Worm (Caenorhabditis elegans) whole organism, L1 larva: ENCODE data around the gene nhr-280.

Source experiments
- Y116A8C.19 ChIP-seq: sonication (generic microtip); optimal IDR thresholded peaks from 2 replicates; lab custom pipeline; 2016; ENCODE audit warnings: missing compliant biosample characterization, missing genetic modification characterization, borderline replicate concordance
- aha-1 ChIP-seq: fragments of 150-350 bp; optimal IDR thresholded peaks from 2 replicates; lab custom pipeline; 2014; ENCODE audit warnings: missing biosample characterization, missing genetic modification characterization
- ceh-8 ChIP-seq: fragments of 200-800 bp; sonication (Bioruptor generic); optimal IDR thresholded peaks from 2 replicates; lab custom pipeline; 2018; ENCODE audit warnings: mild to moderate bottlenecking, missing genetic modification characterization, moderate library complexity, missing compliant biosample characterization
- ceh-82 ChIP-seq, 3 experiments: fragments of 150-350 bp in 1 of 3; sonication (generic microtip) in 2 of 3; optimal IDR thresholded peaks; 2 replicates each; lab custom pipeline; 2014 to 2017; ENCODE audit warnings: missing biosample characterization in 3 of 3, missing genetic modification characterization in 3 of 3
- ceh-88 ChIP-seq: fragments of 200-800 bp; sonication (Bioruptor generic); IDR thresholded peaks from 2 replicates; pipeline ENCODE4 v1.3.6; 2022; ENCODE audit warnings: missing genetic modification characterization, missing compliant biosample characterization
- ceh-90 ChIP-seq: sonication (generic microtip); optimal IDR thresholded peaks from 2 replicates; lab custom pipeline; 2016; ENCODE audit warnings: missing genetic modification characterization, missing compliant biosample characterization
- dpl-1 ChIP-seq, 3 experiments: fragments of 150-350 bp in 2 of 3; sonication (generic microtip) in 1 of 3; optimal IDR thresholded peaks; 2 replicates each; lab custom pipeline; 2014 to 2017; ENCODE audit warnings: missing biosample characterization in 3 of 3, missing genetic modification characterization in 3 of 3, missing genetic modification reagents in 3 of 3
- dsc-1 ChIP-seq: sonication (generic microtip); optimal IDR thresholded peaks from 2 replicates; lab custom pipeline; 2016; ENCODE audit warnings: mild to moderate bottlenecking, missing genetic modification characterization, missing compliant biosample characterization
- efl-1 ChIP-seq, 4 experiments: fragments of 150-350 bp; optimal IDR thresholded peaks in 3 of 4; peaks in 1 of 4; 1 replicate in 1 of 4; 2 replicates in 3 of 4; lab custom pipeline; 2014; ENCODE audit warnings: missing biosample characterization in 2 of 4, missing genetic modification characterization in 2 of 4, missing genetic modification reagents in 2 of 4
- efl-3 ChIP-seq: fragments of 200-800 bp; sonication (Bioruptor generic); optimal IDR thresholded peaks from 2 replicates; lab custom pipeline; 2018; ENCODE audit warnings: mild to moderate bottlenecking, missing genetic modification characterization, missing compliant biosample characterization
- egl-13 ChIP-seq: sonication (generic microtip); optimal IDR thresholded peaks from 2 replicates; lab custom pipeline; 2016; ENCODE audit warnings: missing genotype, missing genetic modification reagents, missing genetic modification characterization, missing compliant biosample characterization
- elt-2 ChIP-seq: sonication (generic microtip); optimal IDR thresholded peaks from 2 replicates; lab custom pipeline; 2016; ENCODE audit warnings: missing genetic modification characterization, mild to moderate bottlenecking, inconsistent platforms, missing compliant biosample characterization, missing genetic modification reagents
- ets-5 ChIP-seq: fragments of 200-800 bp; sonication (Bioruptor generic); IDR thresholded peaks from 2 replicates; pipeline ENCODE4 v1.3.6; 2022; ENCODE audit warnings: missing genetic modification characterization, missing compliant biosample characterization
- fkh-8 ChIP-seq: sonication (generic microtip); optimal IDR thresholded peaks from 2 replicates; lab custom pipeline; 2016; ENCODE audit warnings: mild to moderate bottlenecking, missing genetic modification characterization, missing compliant biosample characterization
- fos-1 ChIP-seq: fragments of 150-350 bp; optimal IDR thresholded peaks from 2 replicates; lab custom pipeline; 2014; ENCODE audit warnings: missing biosample characterization, missing genetic modification characterization
- hpl-2 ChIP-seq: fragments of 150-350 bp; optimal IDR thresholded peaks from 2 replicates; lab custom pipeline; 2014; ENCODE audit warnings: missing biosample characterization, missing genetic modification reagents, missing genetic modification characterization
- isw-1 ChIP-seq: fragments of 200-800 bp; sonication (Bioruptor generic); IDR thresholded peaks from 2 replicates; pipeline ENCODE4 v1.3.6; 2022; ENCODE audit warnings: missing genetic modification characterization, missing compliant biosample characterization
- lin-15B ChIP-seq: fragments of 150-350 bp; sonication (generic microtip); optimal IDR thresholded peaks from 3 replicates; lab custom pipeline; 2014; ENCODE audit warnings: missing biosample characterization, missing genetic modification characterization
- lir-3 ChIP-seq: sonication (generic microtip); optimal IDR thresholded peaks from 2 replicates; lab custom pipeline; 2016; ENCODE audit warnings: mild to moderate bottlenecking, missing genetic modification characterization, moderate library complexity, missing compliant biosample characterization; ENCODE audit not compliant: poor library complexity
- nhr-19 ChIP-seq: fragments of 200-800 bp; sonication (Bioruptor generic); conservative IDR thresholded peaks from 2 replicates; pipeline ENCODE4 v1.3.6; 2022; ENCODE audit warnings: missing genetic modification characterization, missing compliant biosample characterization
- nhr-20 ChIP-seq: sonication (generic microtip); optimal IDR thresholded peaks from 2 replicates; lab custom pipeline; 2016; ENCODE audit warnings: mild to moderate bottlenecking, missing genetic modification characterization, missing compliant biosample characterization
- nhr-47 ChIP-seq: sonication (generic microtip); optimal IDR thresholded peaks from 2 replicates; lab custom pipeline; 2016; ENCODE audit warnings: mild to moderate bottlenecking, missing genetic modification characterization, moderate library complexity, missing compliant biosample characterization
- nhr-71 ChIP-seq: sonication (generic microtip); optimal IDR thresholded peaks from 2 replicates; lab custom pipeline; 2016; ENCODE audit warnings: mild to moderate bottlenecking, missing genetic modification characterization, moderate library complexity, missing compliant biosample characterization
- nhr-76 ChIP-seq: sonication (generic microtip); optimal IDR thresholded peaks from 2 replicates; lab custom pipeline; 2017; ENCODE audit warnings: missing biosample characterization, missing genetic modification characterization
- nhr-84 ChIP-seq: sonication (generic microtip); optimal IDR thresholded peaks from 2 replicates; lab custom pipeline; 2017; ENCODE audit warnings: missing biosample characterization, missing genetic modification characterization
- nhr-85 ChIP-seq: sonication (generic microtip); peaks from one replicate; lab custom pipeline; 2016; ENCODE audit warnings: missing genetic modification characterization, inconsistent platforms, missing compliant biosample characterization
- nhr-90 ChIP-seq: sonication (generic microtip); optimal IDR thresholded peaks from 2 replicates; lab custom pipeline; 2016; ENCODE audit warnings: mild to moderate bottlenecking, missing genetic modification characterization, missing compliant biosample characterization; ENCODE audit not compliant: poor library complexity
- pax-3 ChIP-seq: fragments of 200-800 bp; sonication (Bioruptor generic); optimal IDR thresholded peaks from 2 replicates; lab custom pipeline; 2018; ENCODE audit warnings: mild to moderate bottlenecking, missing genetic modification characterization, moderate library complexity, missing compliant biosample characterization
- skn-1 ChIP-seq: fragments of 150-350 bp; optimal IDR thresholded peaks from 2 replicates; lab custom pipeline; 2014; ENCODE audit warnings: missing biosample characterization, missing genetic modification characterization
- snpc-4 ChIP-seq: fragments of 150-350 bp; optimal IDR thresholded peaks from 2 replicates; lab custom pipeline; 2014; ENCODE audit warnings: missing biosample characterization, missing genetic modification characterization
- sox-4 ChIP-seq: sonication (generic microtip); optimal IDR thresholded peaks from 2 replicates; lab custom pipeline; 2016; ENCODE audit warnings: missing genetic modification characterization, missing compliant biosample characterization
- sptf-1 ChIP-seq: fragments of 150-350 bp; optimal IDR thresholded peaks from 2 replicates; lab custom pipeline; 2014; ENCODE audit warnings: missing biosample characterization, missing genetic modification characterization
- swsn-7 ChIP-seq: sonication (generic microtip); optimal IDR thresholded peaks from 2 replicates; lab custom pipeline; 2016; ENCODE audit warnings: missing genetic modification characterization, missing compliant biosample characterization
- tlp-1 ChIP-seq: fragments of 150-350 bp; optimal IDR thresholded peaks from 2 replicates; lab custom pipeline; 2014; ENCODE audit warnings: missing biosample characterization, missing genetic modification characterization
- unc-130 ChIP-seq: fragments of 150-350 bp; optimal IDR thresholded peaks from 2 replicates; lab custom pipeline; 2017; ENCODE audit warnings: missing biosample characterization, missing genetic modification characterization, inconsistent platforms
- unc-30 ChIP-seq: sonication (generic microtip); optimal IDR thresholded peaks from 2 replicates; lab custom pipeline; 2017; ENCODE audit warnings: missing biosample characterization, missing genetic modification characterization
- unc-62 ChIP-seq: fragments of 150-350 bp; optimal IDR thresholded peaks from 2 replicates; lab custom pipeline; 2014; ENCODE audit warnings: missing biosample characterization, missing genetic modification reagents, missing genetic modification characterization
- unc-98 ChIP-seq: fragments of 200-800 bp; sonication (Bioruptor generic); IDR thresholded peaks from 2 replicates; pipeline ENCODE4 v1.3.6; 2022; ENCODE audit warnings: missing genetic modification characterization, missing compliant biosample characterization
- vab-15 ChIP-seq: sonication (generic microtip); optimal IDR thresholded peaks from 2 replicates; lab custom pipeline; 2017; ENCODE audit warnings: missing genotype, mild to moderate bottlenecking, missing genetic modification characterization, missing compliant biosample characterization
- xbp-1 ChIP-seq: sonication (generic microtip); optimal IDR thresholded peaks from 2 replicates; lab custom pipeline; 2016; ENCODE audit warnings: missing genetic modification characterization, missing compliant biosample characterization
- zip-4 ChIP-seq: fragments of 200-800 bp; sonication (Bioruptor generic); optimal IDR thresholded peaks from 2 replicates; lab custom pipeline; 2018; ENCODE audit warnings: mild to moderate bottlenecking, missing genetic modification characterization, moderate library complexity, missing compliant biosample characterization
- ztf-4 ChIP-seq: fragments of 150-350 bp; optimal IDR thresholded peaks from 2 replicates; lab custom pipeline; 2014; ENCODE audit warnings: missing biosample characterization, missing genetic modification characterization

The nhr-280 gene

ce11 chrIII:159665-160064, 29.1 kb upstream of the nhr-280 start:
- no peak for TF ChIP-seq snpc-4 (tag; lab: Kevin White, UChicago)
- TF ChIP-seq lir-3 (tag; lab: Kevin White, UChicago), result no peak
- TF ChIP-seq nhr-20 (tag; lab: Kevin White, UChicago), result no peak
- no peak for TF ChIP-seq ceh-88 (GFP tag; lab: Robert Waterston, UW)
- TF ChIP-seq ztf-4 (tag; lab: Kevin White, UChicago), result no peak
- TF ChIP-seq unc-98 (GFP tag; lab: Robert Waterston, UW), result no peak
- TF ChIP-seq vab-15 (tag; lab: Kevin White, UChicago), result no peak
- no peak for TF ChIP-seq lin-15B (tag; lab: Kevin White, UChicago)
- no peak for TF ChIP-seq ceh-90
- no peak for TF ChIP-seq dsc-1 (tag; lab: Kevin White, UChicago)
- no peak for TF ChIP-seq nhr-19 (GFP tag; lab: Robert Waterston, UW)
- no peak for TF ChIP-seq ceh-8 (GFP tag; lab: Kevin White, UChicago)
- no peak for TF ChIP-seq sptf-1 (tag; lab: Kevin White, UChicago)
- TF ChIP-seq efl-1 (optimal IDR thresholded peaks at IDR 0.05; lab: Kevin White, UChicago), result no peak
- TF ChIP-seq efl-1 (GFP tag; optimal IDR thresholded peaks at IDR 0.05 in 1 of 2; lab: Kevin White, UChicago), result no peak
- TF ChIP-seq xbp-1, result no peak
- TF ChIP-seq tlp-1 (tag; lab: Kevin White, UChicago), result no peak
- TF ChIP-seq zip-4, result no peak
- TF ChIP-seq aha-1 (tag; lab: Kevin White, UChicago), result no peak
- no peak for TF ChIP-seq unc-130

ce11 chrIII:159149-159548, 28.6 kb upstream of the nhr-280 start:
- TF ChIP-seq fkh-8 (tag; lab: Kevin White, UChicago) (no peak), pax-3 (tag; lab: Kevin White, UChicago) (no peak), Y116A8C.19 (tag; lab: Kevin White, UChicago) (no peak), swsn-7 (no peak), fos-1 (no peak), ceh-82 (tag; optimal IDR thresholded peaks at IDR 0.05; lab: Kevin White, UChicago) (no peak), nhr-71 (tag; lab: Kevin White, UChicago) (no peak), lin-15B (tag; lab: Kevin White, UChicago) (no peak), nhr-85 (no peak), unc-62 (no peak), efl-1 (optimal IDR thresholded peaks at IDR 0.05; lab: Kevin White, UChicago) (no peak), efl-1 (GFP tag; optimal IDR thresholded peaks at IDR 0.05 in 1 of 2; lab: Kevin White, UChicago) (no peak), ceh-8 (GFP tag; lab: Kevin White, UChicago) (no peak), unc-30 (no peak), hpl-2 (no peak), elt-2 (tag; lab: Kevin White, UChicago) (no peak)
- TF ChIP-seq, all 84 proteins: peak for 0

ce11 chrIII:157980-158379, 27.4 kb upstream of the nhr-280 start:
- TF ChIP-seq efl-3, result no peak

ce11 chrIII:156645-157044, 26.1 kb upstream of the nhr-280 start, which contains the start of the genes zig-13 and ver-1:
Gene zig-13, minus strand, starts transcription at chrIII:156745.
Gene ver-1, plus strand, starts transcription at chrIII:156824.
- TF ChIP-seq skn-1 (tag; lab: Kevin White, UChicago), result no peak
- no peak for TF ChIP-seq vab-15 (tag; lab: Kevin White, UChicago)
- no peak for TF ChIP-seq nhr-47 (tag; lab: Kevin White, UChicago)
- TF ChIP-seq elt-2 (tag; lab: Kevin White, UChicago), result no peak
- TF ChIP-seq efl-3, result no peak
- no peak for TF ChIP-seq hpl-2
- no peak for TF ChIP-seq sox-4 (tag; lab: Kevin White, UChicago)
- no peak for TF ChIP-seq nhr-90 (tag; lab: Kevin White, UChicago)
- TF ChIP-seq nhr-85, result no peak
- TF ChIP-seq unc-98 (GFP tag; lab: Robert Waterston, UW), result no peak
- TF ChIP-seq unc-62, result no peak
- no peak for TF ChIP-seq ceh-90
- no peak for TF ChIP-seq xbp-1
- TF ChIP-seq nhr-76 (tag; lab: Kevin White, UChicago), result no peak
- no peak for TF ChIP-seq ets-5 (GFP tag; lab: Robert Waterston, UW)
- no peak for TF ChIP-seq nhr-84 (tag; lab: Kevin White, UChicago)
- TF ChIP-seq ceh-82 (tag; optimal IDR thresholded peaks at IDR 0.05; lab: Kevin White, UChicago), result no peak
- TF ChIP-seq dpl-1 (GFP tag; optimal IDR thresholded peaks at IDR 0.05; lab: Kevin White, UChicago), result no peak
- TF ChIP-seq egl-13 (tag; lab: Kevin White, UChicago), result no peak
- no peak for TF ChIP-seq isw-1 (GFP tag; lab: Robert Waterston, UW)
